Worm (Caenorhabditis elegans) whole organism, late embryonic: ENCODE data around the gene K02E11.5.

Source experiments
- ceh-22 ChIP-seq: sonication (generic microtip); optimal IDR thresholded peaks from 2 replicates; lab custom pipeline; 2017; ENCODE audit warnings: missing biosample characterization, missing genetic modification characterization
- ceh-9 ChIP-seq: sonication (generic microtip); optimal IDR thresholded peaks from 2 replicates; lab custom pipeline; 2016; ENCODE audit warnings: mild to moderate bottlenecking, missing genetic modification characterization, inconsistent platforms, missing compliant biosample characterization
- dmd-4 ChIP-seq: sonication (generic microtip); optimal IDR thresholded peaks from 2 replicates; lab custom pipeline; 2016; ENCODE audit warnings: borderline replicate concordance, missing genetic modification characterization, missing compliant biosample characterization

DNA sequence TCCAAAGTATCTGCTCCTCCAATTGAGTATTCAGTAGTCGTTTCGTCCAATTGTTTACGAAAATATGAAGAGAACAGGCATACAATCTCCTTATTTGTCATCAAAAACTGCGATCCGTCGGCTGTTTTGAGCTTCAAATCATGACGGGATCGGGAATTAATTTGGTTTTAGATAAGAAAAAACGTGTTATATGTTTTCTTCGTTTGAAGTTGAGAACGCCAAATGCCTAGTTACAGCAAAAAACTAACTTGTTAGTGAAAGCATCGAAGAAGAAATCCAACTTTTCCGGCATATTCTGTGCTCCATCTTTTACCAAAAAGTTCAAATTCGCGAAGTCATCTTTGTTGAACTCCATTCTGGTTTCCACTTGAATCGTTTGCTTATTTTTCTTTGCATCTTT lies 37.2 kb downstream of the K02E11.5 start, which contains the start of gene F14D7.1:
- TF ChIP-seq ceh-22 (tag; lab: Kevin White, UChicago) = no peak
- TF ChIP-seq dmd-4 (tag; lab: Kevin White, UChicago) = no peak
- no peak for TF ChIP-seq ceh-9 (tag; lab: Kevin White, UChicago)
